Worm (Caenorhabditis elegans): ENCODE data around the gene ins-11.

ins-11 gene

DNA sequence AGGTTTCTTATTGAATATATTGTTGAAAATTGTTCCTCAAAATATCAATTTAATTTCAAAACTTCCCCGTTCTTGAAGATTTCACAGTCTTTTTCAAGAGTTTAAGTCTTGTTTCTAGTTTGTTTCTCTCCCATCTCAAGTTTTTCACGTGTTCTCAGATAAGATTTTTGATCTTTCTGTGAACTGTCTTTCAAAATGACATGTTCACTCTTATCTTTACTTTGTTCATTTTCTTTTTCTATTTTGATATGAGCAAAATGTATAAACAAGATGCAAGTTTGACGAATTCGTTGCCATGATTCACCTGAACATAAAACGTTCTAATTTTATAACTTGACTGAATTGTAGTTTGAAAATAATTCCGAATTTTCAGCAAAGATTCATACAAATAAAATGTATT, 1.7 kb upstream of the ins-11 start:
- TF ChIP-seq W03F9.2 (tag; optimal IDR thresholded peaks at IDR 0.05) (no peak), dao-5 (tag; optimal IDR thresholded peaks at IDR 0.05) (no peak), him-1 (tag; optimal IDR thresholded peaks at IDR 0.05) (no peak)

DNA sequence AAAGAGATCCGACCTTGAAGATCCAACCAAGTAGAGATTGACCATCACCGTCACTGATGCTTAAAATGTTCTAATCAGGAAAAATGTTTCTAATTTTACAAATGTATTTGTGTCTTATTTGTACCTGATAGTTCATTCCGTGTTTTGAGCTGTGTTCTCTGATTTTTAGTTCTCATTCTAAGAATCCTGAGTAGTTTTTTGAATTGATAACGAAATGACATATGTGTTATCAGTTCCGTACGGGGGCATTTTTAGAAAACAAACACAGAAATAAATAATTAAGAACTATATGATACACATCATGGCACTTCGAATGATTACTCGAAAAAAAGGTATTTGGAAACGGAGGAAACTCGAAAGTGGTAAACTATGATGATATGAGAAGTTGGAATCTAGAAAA, 1.0 kb upstream of the ins-11 start:
- TF ChIP-seq W03F9.2 (tag; optimal IDR thresholded peaks at IDR 0.05): no peak
- TF ChIP-seq dao-5 (tag; optimal IDR thresholded peaks at IDR 0.05): no peak
- TF ChIP-seq him-1 (tag; optimal IDR thresholded peaks at IDR 0.05): no peak

- TF ChIP-seq W03F9.2 (tag; optimal IDR thresholded peaks at IDR 0.05): no peak
Measured at ce11 chrII:5557134-5557533, 603 bp downstream of the ins-11 start.

DNA sequence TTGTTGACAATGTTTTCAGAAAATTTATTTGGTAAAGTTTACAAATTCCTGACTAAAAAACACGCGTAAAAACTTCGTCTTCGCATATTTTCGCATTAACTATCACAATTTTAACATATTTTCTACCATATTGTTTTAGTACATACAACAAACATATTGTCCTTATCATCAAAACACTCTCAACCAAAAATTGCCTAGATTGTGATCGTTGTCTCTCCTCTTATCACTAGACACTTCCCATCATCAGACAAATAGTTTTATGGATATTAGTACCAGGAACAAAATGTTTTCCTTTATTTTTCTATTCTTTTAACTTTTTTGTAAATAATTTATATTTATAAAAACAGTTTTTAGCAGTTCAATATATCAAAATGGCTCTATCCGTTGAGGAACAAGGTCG, 4.9 kb downstream of the ins-11 start, which contains the start of gene C17C3.3:
Gene C17C3.3, plus strand, starts transcription at position 346 of the 400 bp plus-strand sequence.
- no peak for TF ChIP-seq W03F9.2 (tag; optimal IDR thresholded peaks at IDR 0.05)
- no peak for TF ChIP-seq dao-5 (tag; optimal IDR thresholded peaks at IDR 0.05)
- no peak for TF ChIP-seq him-1 (tag; optimal IDR thresholded peaks at IDR 0.05)

- no peak for TF ChIP-seq him-1 (tag; optimal IDR thresholded peaks at IDR 0.05)
- TF ChIP-seq W03F9.2 (tag; optimal IDR thresholded peaks at IDR 0.05): no peak
- TF ChIP-seq dao-5 (tag; optimal IDR thresholded peaks at IDR 0.05): no peak
Measured at ce11 chrII:5565082-5565623, 8.6 kb downstream of the ins-11 start.

DNA sequence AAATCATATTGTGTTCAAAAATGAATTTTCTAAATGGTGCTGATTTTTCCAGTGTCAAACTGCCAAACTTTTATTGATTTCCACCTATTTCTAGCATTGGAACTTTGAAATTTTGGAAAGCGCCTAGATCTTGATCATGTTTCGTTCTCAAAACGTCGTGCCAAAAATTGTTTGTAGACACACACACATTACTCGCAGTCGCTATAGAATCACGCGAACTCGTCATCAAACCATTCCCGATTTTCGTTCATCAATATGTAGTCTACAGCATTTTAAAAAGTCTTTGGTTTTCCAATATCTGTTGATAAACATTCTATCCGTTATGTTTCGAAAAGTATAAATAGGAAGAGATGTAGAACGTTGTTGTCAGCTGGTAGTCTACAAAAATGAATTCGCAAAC, 13.7 kb downstream of the ins-11 start, which contains the start of the genes C17C3.1 and C17C3.15:
Gene C17C3.1, plus strand, starts transcription at position 301 of the 400 bp plus-strand sequence.
Gene C17C3.15, plus strand, starts transcription at position 383 of the 400 bp plus-strand sequence.
- no peak for TF ChIP-seq W03F9.2 (tag; optimal IDR thresholded peaks at IDR 0.05)
- no peak for TF ChIP-seq him-1 (tag; optimal IDR thresholded peaks at IDR 0.05)
- TF ChIP-seq dao-5 (tag; optimal IDR thresholded peaks at IDR 0.05): no peak

ce11 chrII:5572082-5572746, 15.7 kb downstream of the ins-11 start:
- no peak for TF ChIP-seq him-1 (tag; optimal IDR thresholded peaks at IDR 0.05)
- TF ChIP-seq dao-5 (tag; optimal IDR thresholded peaks at IDR 0.05): no peak
- TF ChIP-seq W03F9.2 (tag; optimal IDR thresholded peaks at IDR 0.05): no peak

DNA sequence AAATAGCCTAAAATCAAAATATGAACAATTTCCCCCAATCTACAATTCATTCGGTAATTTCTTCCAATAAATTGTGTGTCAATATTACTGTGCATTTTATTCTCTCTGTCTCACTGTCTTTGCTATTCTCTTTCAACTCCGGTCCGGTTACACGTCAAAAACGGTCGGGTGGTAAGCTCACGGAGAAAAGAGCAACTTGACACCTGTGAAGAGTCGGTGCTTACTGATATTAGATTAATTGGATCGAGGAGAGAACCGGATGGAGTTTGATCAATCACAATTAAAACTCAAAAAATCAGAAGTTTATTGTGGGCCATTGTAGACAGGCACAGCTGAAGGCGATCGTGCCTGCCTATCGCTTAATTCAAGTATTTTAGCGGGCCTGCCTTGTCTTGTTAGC, 18.4 kb downstream of the ins-11 start:
- TF ChIP-seq him-1 (tag; optimal IDR thresholded peaks at IDR 0.05) (no peak), dao-5 (tag; optimal IDR thresholded peaks at IDR 0.05) (no peak), W03F9.2 (tag; optimal IDR thresholded peaks at IDR 0.05) (no peak)

DNA sequence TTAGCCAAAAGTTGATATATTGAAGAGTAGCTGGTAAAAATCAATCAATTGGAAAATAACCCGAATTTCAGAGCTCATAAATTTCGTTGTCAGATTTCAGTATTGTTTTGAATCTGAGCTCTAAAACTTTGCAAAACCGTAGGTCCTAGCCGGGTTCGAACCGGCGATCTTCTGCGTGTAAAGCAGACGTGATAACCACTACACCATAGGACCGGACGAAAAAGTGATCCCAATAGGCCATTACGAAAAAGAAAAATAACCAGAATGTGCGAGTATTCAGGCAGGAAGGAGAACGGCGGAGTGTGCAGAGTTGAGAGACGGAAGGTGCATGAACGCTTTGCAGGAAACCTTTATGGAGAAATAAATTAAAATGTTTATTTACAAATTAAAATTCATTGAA, 20.5 kb downstream of the ins-11 start:
- peak; percentile 6 for TF ChIP-seq him-1 (tag; optimal IDR thresholded peaks at IDR 0.05)
- TF ChIP-seq dao-5 (tag; optimal IDR thresholded peaks at IDR 0.05): peak; percentile 28
- peak; percentile 59 for TF ChIP-seq W03F9.2 (tag; optimal IDR thresholded peaks at IDR 0.05)

ce11 chrII:5578035-5578434, 21.5 kb downstream of the ins-11 start, which contains the start of gene T25E4.1:
TSS of gene T25E4.1 (plus strand) at chrII:5578335.
- TF ChIP-seq W03F9.2 (tag; optimal IDR thresholded peaks at IDR 0.05): no peak
- no peak for TF ChIP-seq him-1 (tag; optimal IDR thresholded peaks at IDR 0.05)
- TF ChIP-seq dao-5 (tag; optimal IDR thresholded peaks at IDR 0.05): no peak

DNA sequence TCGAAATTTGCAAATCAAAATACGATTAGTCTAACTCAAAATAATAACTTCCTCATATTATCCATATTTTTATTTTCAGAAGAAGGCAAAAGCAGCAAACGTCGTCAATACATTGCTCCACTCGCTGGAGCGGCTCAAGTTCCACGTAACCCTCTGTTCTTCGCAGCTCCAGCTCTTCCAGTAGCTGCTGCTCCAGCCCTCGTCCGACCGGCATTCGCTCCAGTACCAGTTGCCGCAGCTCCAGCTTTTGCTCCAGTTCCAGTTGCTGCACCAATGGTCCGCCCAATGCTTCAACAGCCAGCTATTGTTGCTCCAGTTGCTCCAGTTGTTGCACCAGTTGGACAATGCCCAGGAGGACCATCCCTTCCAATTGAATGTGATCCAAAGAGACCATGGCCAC, 22.2 kb downstream of the ins-11 start:
- no peak for TF ChIP-seq dao-5 (tag; optimal IDR thresholded peaks at IDR 0.05)
- no peak for TF ChIP-seq him-1 (tag; optimal IDR thresholded peaks at IDR 0.05)
- TF ChIP-seq W03F9.2 (tag; optimal IDR thresholded peaks at IDR 0.05): no peak

ce11 chrII:5579236-5579635, 22.7 kb downstream of the ins-11 start:
- TF ChIP-seq dao-5 (tag; optimal IDR thresholded peaks at IDR 0.05): no peak
- TF ChIP-seq W03F9.2 (tag; optimal IDR thresholded peaks at IDR 0.05): no peak
- TF ChIP-seq him-1 (tag; optimal IDR thresholded peaks at IDR 0.05): no peak

ce11 chrII:5582309-5582708, 25.8 kb downstream of the ins-11 start, which contains the start of gene T25E4.2:
TSS of gene T25E4.2 (minus strand) at chrII:5582409.
- TF ChIP-seq dao-5 (tag; optimal IDR thresholded peaks at IDR 0.05) (no peak), him-1 (tag; optimal IDR thresholded peaks at IDR 0.05) (no peak), W03F9.2 (tag; optimal IDR thresholded peaks at IDR 0.05) (no peak)

DNA sequence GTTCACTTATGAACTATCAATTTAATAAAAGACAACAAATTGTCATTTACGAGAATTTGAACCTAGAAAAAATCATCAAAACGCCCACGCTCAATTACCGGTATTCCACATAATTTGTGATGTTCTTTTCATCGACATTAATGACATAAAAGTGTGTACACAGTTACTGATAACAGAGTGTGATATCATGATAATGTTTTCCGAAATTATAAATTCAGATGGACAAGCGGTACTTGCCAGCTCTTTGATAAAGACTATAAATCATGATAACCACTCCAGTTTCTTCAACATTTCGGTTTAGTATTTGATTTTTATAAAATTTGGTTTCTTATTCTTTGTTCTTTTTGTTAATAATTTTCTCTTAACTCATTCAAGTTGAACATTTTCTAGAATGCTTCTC, 29.3 kb downstream of the ins-11 start, which contains the start of gene lys-8:
Gene lys-8, plus strand, starts transcription at position 391 of the 400 bp plus-strand sequence.
- no peak for TF ChIP-seq dao-5 (tag; optimal IDR thresholded peaks at IDR 0.05)

ce11 chrII:5587794-5588193, 31.3 kb downstream of the ins-11 start:
- TF ChIP-seq him-1 (tag; optimal IDR thresholded peaks at IDR 0.05) (no peak), dao-5 (tag; optimal IDR thresholded peaks at IDR 0.05) (no peak), W03F9.2 (tag; optimal IDR thresholded peaks at IDR 0.05) (no peak)

Measured in whole organism, L4/young adult.